Worm (Caenorhabditis elegans): Measurements from ENCODE around the gene fbxa-151.

Gene fbxa-151

ce11 chrIII:1284584-1285046 is 17.9 kb upstream of the fbxa-151 start, which contains the start of gene fbxa-37 (continued):
- TF ChIP-seq tbx-2 (tag; optimal IDR thresholded peaks at IDR 0.05) = no peak
- no peak for TF ChIP-seq alr-1 (tag; optimal IDR thresholded peaks at IDR 0.05; ENCODE audit: borderline replicate concordance)
- TF ChIP-seq nhr-28 (tag; optimal IDR thresholded peaks at IDR 0.05) = no peak
- TF ChIP-seq irx-1 (tag; optimal IDR thresholded peaks at IDR 0.05) = no peak
- no peak for TF ChIP-seq sup-37 (GFP tag; optimal IDR thresholded peaks at IDR 0.05)
- TF ChIP-seq efl-3 (GFP tag; optimal IDR thresholded peaks at IDR 0.05) = no peak
- TF ChIP-seq C04F5.9 (tag; optimal IDR thresholded peaks at IDR 0.05) = no peak
- TF ChIP-seq lin-35 (GFP tag; optimal IDR thresholded peaks at IDR 0.05) = peak in 1 of 2 experiments; percentile 25
- no peak for TF ChIP-seq unc-130 (tag; optimal IDR thresholded peaks at IDR 0.05)
- TF ChIP-seq nhr-11 (tag; optimal IDR thresholded peaks at IDR 0.05) = no peak
- no peak for TF ChIP-seq dpl-1 (GFP tag; optimal IDR thresholded peaks at IDR 0.05)
- TF ChIP-seq lir-3 (tag; optimal IDR thresholded peaks at IDR 0.05; ENCODE audit: poor library complexity) = no peak
- TF ChIP-seq fkh-10 (GFP tag; optimal IDR thresholded peaks at IDR 0.05) = no peak
- TF ChIP-seq fos-1 (tag; optimal IDR thresholded peaks at IDR 0.05) = no peak
- TF ChIP-seq mep-1 (tag; optimal IDR thresholded peaks at IDR 0.05) = no peak
- no peak for TF ChIP-seq nhr-76 (tag; optimal IDR thresholded peaks at IDR 0.05)
- no peak for TF ChIP-seq blmp-1 (tag; optimal IDR thresholded peaks at IDR 0.05)
- no peak for TF ChIP-seq egl-13 (tag; optimal IDR thresholded peaks at IDR 0.05)
- TF ChIP-seq nhr-85 (tag) = no peak
- TF ChIP-seq xbp-1 (tag; optimal IDR thresholded peaks at IDR 0.05) = no peak
- TF ChIP-seq tlp-1 (tag; optimal IDR thresholded peaks at IDR 0.05) = no peak
- TF ChIP-seq unc-62 (GFP tag; optimal IDR thresholded peaks at IDR 0.05) = no peak
- no peak for TF ChIP-seq zag-1 (tag; optimal IDR thresholded peaks at IDR 0.05)
- no peak for TF ChIP-seq grh-1 (GFP tag; IDR thresholded peaks at IDR 0.05)
- TF ChIP-seq dsc-1 (tag; optimal IDR thresholded peaks at IDR 0.05) = no peak
- no peak for TF ChIP-seq pax-3 (tag; optimal IDR thresholded peaks at IDR 0.05)
- no peak for TF ChIP-seq isw-1 (GFP tag; IDR thresholded peaks at IDR 0.05)
- TF ChIP-seq ceh-82 (tag; optimal IDR thresholded peaks at IDR 0.05) = peak in 2 of 3 experiments; percentile 32 to 34
- TF ChIP-seq vab-15 (tag; optimal IDR thresholded peaks at IDR 0.05) = no peak
- no peak for TF ChIP-seq pag-3 (tag; optimal IDR thresholded peaks at IDR 0.05; ENCODE audit: borderline replicate concordance, insufficient read depth)
- no peak for TF ChIP-seq F16B12.6 (tag; optimal IDR thresholded peaks at IDR 0.05)
- TF ChIP-seq hlh-4 (tag; optimal IDR thresholded peaks at IDR 0.05) = no peak
- no peak for TF ChIP-seq lin-13 (GFP tag; optimal IDR thresholded peaks at IDR 0.05)
- no peak for TF ChIP-seq lin-15B (tag; optimal IDR thresholded peaks at IDR 0.05)

- TF ChIP-seq nhr-85 (tag) (no peak), pag-3 (tag; optimal IDR thresholded peaks at IDR 0.05; ENCODE audit: borderline replicate concordance, insufficient read depth) (no peak), tbx-2 (tag; optimal IDR thresholded peaks at IDR 0.05) (no peak), nhr-90 (tag; optimal IDR thresholded peaks at IDR 0.05; ENCODE audit: poor library complexity) (peak; percentile 3), lsy-2 (tag; optimal IDR thresholded peaks at IDR 0.05) (peak in 1 of 2 experiments; percentile 29), skn-1 (tag; optimal IDR thresholded peaks at IDR 0.05) (no peak), nhr-20 (tag; optimal IDR thresholded peaks at IDR 0.05) (peak; percentile 37), nhr-76 (tag; optimal IDR thresholded peaks at IDR 0.05) (no peak), zip-4 (GFP tag; optimal IDR thresholded peaks at IDR 0.05) (peak; percentile 55), efl-1 (optimal IDR thresholded peaks at IDR 0.05) (no peak), efl-1 (GFP tag; optimal IDR thresholded peaks at IDR 0.05 in 1 of 2) (peak in 1 of 2 experiments; percentile 81), nhr-237 (tag; optimal IDR thresholded peaks at IDR 0.05) (no peak), nhr-71 (tag; optimal IDR thresholded peaks at IDR 0.05) (peak; percentile 42), pax-3 (tag; optimal IDR thresholded peaks at IDR 0.05) (peak; percentile 25), sptf-1 (tag; optimal IDR thresholded peaks at IDR 0.05) (no peak), lin-35 (GFP tag; optimal IDR thresholded peaks at IDR 0.05) (peak in 1 of 2 experiments; percentile 38), elt-2 (tag; optimal IDR thresholded peaks at IDR 0.05) (peak; percentile 98), nhr-77 (tag; optimal IDR thresholded peaks at IDR 0.05) (no peak), fkh-10 (GFP tag; optimal IDR thresholded peaks at IDR 0.05) (no peak), Y116A8C.19 (tag; optimal IDR thresholded peaks at IDR 0.05; ENCODE audit: borderline replicate concordance) (no peak), sup-37 (GFP tag; optimal IDR thresholded peaks at IDR 0.05) (no peak), grh-1 (GFP tag; IDR thresholded peaks at IDR 0.05) (no peak), nhr-47 (tag; optimal IDR thresholded peaks at IDR 0.05) (no peak), pqm-1 (tag; optimal IDR thresholded peaks at IDR 0.05) (peak; percentile 95), dpl-1 (GFP tag; optimal IDR thresholded peaks at IDR 0.05) (no peak), hpl-2 (GFP tag; optimal IDR thresholded peaks at IDR 0.05) (peak; percentile 53), lin-15B (tag; optimal IDR thresholded peaks at IDR 0.05) (no peak), jun-1 (tag; optimal IDR thresholded peaks at IDR 0.05) (peak; percentile 51), unc-62 (GFP tag; optimal IDR thresholded peaks at IDR 0.05) (no peak)
These were observed 12.5 kb upstream of the fbxa-151 start for ce11 chrIII:1279197-1279596.

Measured in whole organism, L1 larva.